Worm (Caenorhabditis elegans) whole organism, late embryonic: ENCODE results near the gene str-20.

Experiments
- ceh-34 ChIP-seq: sonication (generic microtip); optimal IDR thresholded peaks from 2 replicates; lab custom pipeline; 2016; ENCODE audit warnings: mild to moderate bottlenecking, missing genetic modification characterization, missing compliant biosample characterization
- dve-1 ChIP-seq: sonication (generic microtip); optimal IDR thresholded peaks from 2 replicates; lab custom pipeline; 2017; ENCODE audit warnings: antibody characterized with exemption, mild to moderate bottlenecking, missing genetic modification characterization, missing compliant biosample characterization
- fkh-10 ChIP-seq: fragments of 150-350 bp; optimal IDR thresholded peaks from 2 replicates; lab custom pipeline; 2014; ENCODE audit warnings: missing biosample characterization, missing genetic modification reagents, missing genetic modification characterization
- npax-4 ChIP-seq: sonication (generic microtip); optimal IDR thresholded peaks from 2 replicates; lab custom pipeline; 2016; ENCODE audit warnings: missing genetic modification characterization, missing compliant biosample characterization

ce11 chrV:706918-707317 is 49.4 kb upstream of the str-20 start, which contains the start of gene srbc-38:
- TF ChIP-seq fkh-10 (no peak), dve-1 (tag; lab: Kevin White, UChicago) (no peak), npax-4 (tag; lab: Kevin White, UChicago) (no peak), ceh-34 (no peak)
